Fruit fly (Drosophila melanogaster): Measurements from ENCODE around the gene AlaRS-m.

dm6 chr3L:5180968-5181612 lies 35.2 kb downstream of the AlaRS-m start:
- TF ChIP-seq eg (GFP tag; IDR thresholded peaks at IDR 0.05) = no peak
- no peak for TF ChIP-seq Eip75B (GFP tag; optimal IDR thresholded peaks at IDR 0.05)
- no peak for TF ChIP-seq CG6854 (GFP tag; optimal IDR thresholded peaks at IDR 0.05)
- TF ChIP-seq Hr38 (GFP tag; optimal IDR thresholded peaks at IDR 0.05) = no peak
- no peak for TF ChIP-seq CG15336 (GFP tag; IDR thresholded peaks at IDR 0.05)

All from whole organism, prepupa.